Worm (Caenorhabditis elegans) whole organism, late embryonic: ENCODE results near the gene fbxb-98.
"Not testable (repeated sequence)": the region's sequence is repeated elsewhere in the genome, so short reads cannot be mapped to it uniquely, and the experiment has no call there.

Experiments used
- C38D4.7 ChIP-seq: fragments of 200-800 bp; sonication (Bioruptor generic); optimal IDR thresholded peaks from 2 replicates; lab custom pipeline; 2018; ENCODE audit warnings: mild to moderate bottlenecking, missing genetic modification characterization, moderate library complexity, missing compliant biosample characterization
- K02D7.2 ChIP-seq: sonication (generic microtip); optimal IDR thresholded peaks from 2 replicates; lab custom pipeline; 2017; ENCODE audit warnings: mild to moderate bottlenecking, missing genetic modification characterization, missing compliant biosample characterization
- ahr-1 ChIP-seq: sonication (generic microtip); optimal IDR thresholded peaks from 2 replicates; lab custom pipeline; 2016; ENCODE audit warnings: missing genetic modification characterization, missing compliant biosample characterization
- ama-1 ChIP-seq: fragments of 150-350 bp; optimal IDR thresholded peaks from 2 replicates; lab custom pipeline; 2014
- ceh-2 ChIP-seq: sonication (generic microtip); optimal IDR thresholded peaks from 2 replicates; lab custom pipeline; 2016; ENCODE audit warnings: missing genotype, missing genetic modification characterization, missing compliant biosample characterization
- ceh-22 ChIP-seq: sonication (generic microtip); optimal IDR thresholded peaks from 2 replicates; lab custom pipeline; 2017; ENCODE audit warnings: missing biosample characterization, missing genetic modification characterization
- ceh-24 ChIP-seq: sonication (generic microtip); optimal IDR thresholded peaks from 2 replicates; lab custom pipeline; 2016; ENCODE audit warnings: mild to moderate bottlenecking, missing genetic modification characterization, missing compliant biosample characterization
- ceh-34 ChIP-seq: sonication (generic microtip); optimal IDR thresholded peaks from 2 replicates; lab custom pipeline; 2016; ENCODE audit warnings: mild to moderate bottlenecking, missing genetic modification characterization, missing compliant biosample characterization
- ceh-9 ChIP-seq: sonication (generic microtip); optimal IDR thresholded peaks from 2 replicates; lab custom pipeline; 2016; ENCODE audit warnings: mild to moderate bottlenecking, missing genetic modification characterization, inconsistent platforms, missing compliant biosample characterization
- dmd-4 ChIP-seq: sonication (generic microtip); optimal IDR thresholded peaks from 2 replicates; lab custom pipeline; 2016; ENCODE audit warnings: borderline replicate concordance, missing genetic modification characterization, missing compliant biosample characterization
- elt-2 ChIP-seq: sonication (generic microtip); optimal IDR thresholded peaks from 2 replicates; lab custom pipeline; 2016; ENCODE audit warnings: missing genetic modification reagents, missing genetic modification characterization, missing compliant biosample characterization
- elt-4 ChIP-seq: sonication (generic microtip); optimal IDR thresholded peaks from 2 replicates; lab custom pipeline; 2016; ENCODE audit warnings: missing genetic modification characterization, missing compliant biosample characterization
- ets-4 ChIP-seq: sonication (generic microtip); optimal IDR thresholded peaks from 2 replicates; lab custom pipeline; 2016; ENCODE audit warnings: missing genetic modification characterization, missing compliant biosample characterization
- fax-1 ChIP-seq: sonication (generic microtip); optimal IDR thresholded peaks from 2 replicates; lab custom pipeline; 2016; ENCODE audit warnings: missing genotype, missing genetic modification characterization, missing compliant biosample characterization
- hlh-6 ChIP-seq: sonication (generic microtip); optimal IDR thresholded peaks from 2 replicates; lab custom pipeline; 2016; ENCODE audit warnings: missing genotype, missing genetic modification characterization, missing compliant biosample characterization
- hlh-8 ChIP-seq: sonication (generic microtip); optimal IDR thresholded peaks from 2 replicates; lab custom pipeline; 2016; ENCODE audit warnings: missing genotype, missing genetic modification characterization, missing compliant biosample characterization
- lim-6 ChIP-seq: sonication (generic microtip); optimal IDR thresholded peaks from 2 replicates; lab custom pipeline; 2016; ENCODE audit warnings: missing genetic modification characterization, missing compliant biosample characterization
- madf-2 ChIP-seq: sonication (generic microtip); optimal IDR thresholded peaks from 2 replicates; lab custom pipeline; 2017; ENCODE audit warnings: missing genetic modification characterization, missing compliant biosample characterization
- nfya-1 ChIP-seq: sonication (generic microtip); optimal IDR thresholded peaks from 2 replicates; lab custom pipeline; 2017; ENCODE audit warnings: missing genetic modification characterization, mild to moderate bottlenecking, missing compliant biosample characterization, antibody characterized with exemption, moderate library complexity
- nhr-232 ChIP-seq: sonication (generic microtip); optimal IDR thresholded peaks from 2 replicates; lab custom pipeline; 2016; ENCODE audit warnings: missing genetic modification characterization, missing compliant biosample characterization
- npax-4 ChIP-seq: sonication (generic microtip); optimal IDR thresholded peaks from 2 replicates; lab custom pipeline; 2016; ENCODE audit warnings: missing genetic modification characterization, missing compliant biosample characterization
- pax-1 ChIP-seq: fragments of 150-350 bp; optimal IDR thresholded peaks from 2 replicates; lab custom pipeline; 2014; ENCODE audit warnings: missing biosample characterization, missing genetic modification characterization
- pqm-1 ChIP-seq: sonication (generic microtip); optimal IDR thresholded peaks from 2 replicates; lab custom pipeline; 2016; ENCODE audit warnings: missing genetic modification characterization, missing compliant biosample characterization
- pros-1 ChIP-seq: fragments of 150-350 bp; optimal IDR thresholded peaks from 2 replicates; lab custom pipeline; 2014; ENCODE audit warnings: missing biosample characterization, missing genetic modification reagents, missing genetic modification characterization
- ref-2 ChIP-seq: sonication (generic microtip); optimal IDR thresholded peaks from 2 replicates; lab custom pipeline; 2016; ENCODE audit warnings: missing genetic modification characterization, missing compliant biosample characterization
- sdc-2 ChIP-seq: sonication (generic microtip); optimal IDR thresholded peaks from 2 replicates; lab custom pipeline; 2016; ENCODE audit warnings: missing genotype, missing genetic modification characterization, missing compliant biosample characterization
- sox-2 ChIP-seq: fragments of 200-800 bp; sonication (Bioruptor generic); IDR thresholded peaks from 2 replicates; pipeline ENCODE4 v1.3.6; 2022; ENCODE audit warnings: missing genetic modification reagents, missing genetic modification characterization, missing compliant biosample characterization
- tbx-7 ChIP-seq: sonication (generic microtip); optimal IDR thresholded peaks from 2 replicates; lab custom pipeline; 2016; ENCODE audit warnings: missing genotype, missing genetic modification characterization, missing compliant biosample characterization
- ttx-3 ChIP-seq: sonication (generic microtip); optimal IDR thresholded peaks from 2 replicates; lab custom pipeline; 2016; ENCODE audit warnings: missing genetic modification reagents, missing genetic modification characterization, missing compliant biosample characterization
- unc-3 ChIP-seq, 2 experiments: fragments of 200-800 bp in 1 of 2; sonication (Bioruptor generic) in 1 of 2; sonication (generic microtip) in 1 of 2; conservative IDR thresholded peaks in 1 of 2; optimal IDR thresholded peaks in 1 of 2; 2 replicates each; pipeline versions ENCODE4 v1.3.6 to Lab custom; 2016 to 2022; ENCODE audit warnings: missing compliant biosample characterization in 2 of 2, missing genetic modification characterization in 2 of 2, missing genetic modification reagents in 1 of 2
- unc-55 ChIP-seq: sonication (generic microtip); optimal IDR thresholded peaks from 2 replicates; lab custom pipeline; 2017; ENCODE audit warnings: missing biosample characterization, missing genetic modification reagents, missing genetic modification characterization
- unc-86 ChIP-seq: sonication (generic microtip); optimal IDR thresholded peaks from 2 replicates; lab custom pipeline; 2016; ENCODE audit warnings: missing genetic modification characterization, missing compliant biosample characterization
- zip-5 ChIP-seq: sonication (generic microtip); optimal IDR thresholded peaks from 2 replicates; lab custom pipeline; 2016; ENCODE audit warnings: missing genetic modification characterization, missing compliant biosample characterization
- ztf-16 ChIP-seq: sonication (generic microtip); optimal IDR thresholded peaks from 2 replicates; lab custom pipeline; 2017; ENCODE audit warnings: missing genetic modification characterization, missing compliant biosample characterization

The fbxb-98 gene

DNA sequence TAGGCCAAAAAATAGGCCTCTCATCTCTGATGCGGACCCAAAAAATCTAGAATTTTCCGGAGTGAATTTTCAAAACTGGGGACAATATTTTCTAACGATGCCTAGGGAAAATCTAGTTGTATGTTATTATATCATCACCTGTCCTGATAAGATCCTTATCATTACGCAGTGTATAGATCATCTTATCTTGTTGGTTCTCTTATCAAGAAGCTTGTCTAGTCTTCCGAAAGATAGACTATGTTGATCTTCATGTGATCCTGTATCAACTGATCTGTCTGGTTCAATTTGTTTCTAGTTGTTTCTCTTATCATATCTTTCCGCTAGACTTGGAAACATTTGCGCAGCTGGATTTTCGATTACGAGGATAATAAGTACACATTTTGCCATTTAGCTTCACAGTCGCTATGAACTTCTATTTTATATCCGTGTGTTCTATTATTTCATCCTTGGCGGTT lies 11.6 kb upstream of the fbxb-98 start, which contains the start of gene C52E2.3:
C52E2.3 (plus strand) TSS at position 405 of the 455 bp plus-strand sequence.
- TF ChIP-seq ceh-22 (tag; lab: Kevin White, UChicago) (no peak), ttx-3 (tag; lab: Kevin White, UChicago) (no peak), ztf-16 (tag; lab: Kevin White, UChicago) (no peak), elt-2 (tag; lab: Kevin White, UChicago) (peak; percentile 89)

DNA sequence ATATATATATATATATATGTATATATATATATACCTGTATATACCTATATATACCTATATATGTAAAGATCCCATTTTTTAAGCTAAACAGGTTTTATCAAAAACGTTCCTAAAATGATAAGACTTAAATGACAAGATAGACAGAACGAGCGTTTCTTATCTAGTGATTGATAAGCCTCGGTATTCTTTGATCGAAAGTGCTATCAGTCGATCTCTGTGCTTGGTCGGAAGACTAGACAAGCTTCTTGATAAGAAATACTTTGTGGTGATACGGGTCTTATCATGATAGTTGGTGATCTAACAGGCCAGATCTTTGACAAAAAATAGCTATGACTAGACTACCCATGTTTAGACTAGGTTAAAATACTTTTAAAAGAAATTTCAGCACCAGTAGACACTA lies 10.7 kb upstream of the fbxb-98 start:
- TF ChIP-seq unc-55 (GFP tag; lab: Kevin White, UChicago) (no peak), lim-6 (tag; lab: Kevin White, UChicago) (no peak), sdc-2 (tag; lab: Kevin White, UChicago) (no peak), ceh-2 (tag; lab: Kevin White, UChicago) (no peak), pqm-1 (tag; lab: Kevin White, UChicago) (peak; percentile 79), ets-4 (no peak), unc-3 (GFP tag; conservative IDR thresholded peaks at IDR 0.05; lab: Robert Waterston, UW) (no peak), unc-3 (tag; optimal IDR thresholded peaks at IDR 0.05; lab: Kevin White, UChicago) (no peak), ttx-3 (tag; lab: Kevin White, UChicago) (no peak), tbx-7 (tag; lab: Kevin White, UChicago) (no peak), elt-2 (tag; lab: Kevin White, UChicago) (peak; percentile 99), hlh-6 (no peak), ceh-34 (no peak)
- TF ChIP-seq, all 69 proteins: peak for 2

DNA sequence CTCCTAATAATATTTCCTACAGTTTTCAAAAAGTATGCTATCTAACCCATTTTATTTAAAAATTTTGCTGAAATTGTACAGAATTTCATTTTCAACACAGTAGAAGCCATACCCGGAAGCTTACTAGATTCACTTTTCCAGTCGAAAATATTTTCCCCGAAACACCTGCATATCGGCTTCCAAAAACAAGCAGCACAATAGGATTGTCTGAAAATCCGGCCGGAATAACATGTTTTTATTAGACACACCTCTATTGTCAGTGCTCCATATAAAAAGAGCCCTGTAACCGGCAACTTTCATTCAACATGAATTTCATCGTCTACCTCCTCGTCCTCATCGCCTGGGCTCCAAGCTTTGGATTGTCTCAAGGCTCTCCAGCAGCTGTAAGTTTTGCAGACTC lies 9.9 kb upstream of the fbxb-98 start, which contains the start of gene C52E2.2:
C52E2.2 (plus strand) TSS at position 301 of the 400 bp plus-strand sequence.
- no peak for TF ChIP-seq ceh-24 (tag; lab: Kevin White, UChicago)
- TF ChIP-seq pax-1 = no peak
- TF ChIP-seq K02D7.2 (tag; lab: Kevin White, UChicago) = no peak
- TF ChIP-seq unc-86 (tag; lab: Kevin White, UChicago) = no peak
- no peak for TF ChIP-seq C38D4.7 (GFP tag; lab: Kevin White, UChicago)
- no peak for TF ChIP-seq nhr-232
- TF ChIP-seq nfya-1 (tag; lab: Kevin White, UChicago) = no peak
- TF ChIP-seq pros-1 (tag; lab: Kevin White, UChicago) = no peak
- TF ChIP-seq fax-1 (tag; lab: Kevin White, UChicago) = no peak
- TF ChIP-seq madf-2 (tag; lab: Kevin White, UChicago) = no peak
- TF ChIP-seq elt-4 (tag; lab: Kevin White, UChicago) = no peak
- no peak for TF ChIP-seq ttx-3 (tag; lab: Kevin White, UChicago)
- no peak for TF ChIP-seq hlh-8 (tag; lab: Kevin White, UChicago)
- TF ChIP-seq dmd-4 (tag; lab: Kevin White, UChicago) = no peak
- no peak for TF ChIP-seq ahr-1 (tag; lab: Kevin White, UChicago)
- no peak for TF ChIP-seq ref-2 (tag; lab: Kevin White, UChicago)
- no peak for TF ChIP-seq ceh-9 (tag; lab: Kevin White, UChicago)
- TF ChIP-seq zip-5 (tag; lab: Kevin White, UChicago) = no peak
- no peak for TF ChIP-seq unc-3 (GFP tag; conservative IDR thresholded peaks at IDR 0.05; lab: Robert Waterston, UW)
- TF ChIP-seq unc-3 (tag; optimal IDR thresholded peaks at IDR 0.05; lab: Kevin White, UChicago) = no peak

DNA sequence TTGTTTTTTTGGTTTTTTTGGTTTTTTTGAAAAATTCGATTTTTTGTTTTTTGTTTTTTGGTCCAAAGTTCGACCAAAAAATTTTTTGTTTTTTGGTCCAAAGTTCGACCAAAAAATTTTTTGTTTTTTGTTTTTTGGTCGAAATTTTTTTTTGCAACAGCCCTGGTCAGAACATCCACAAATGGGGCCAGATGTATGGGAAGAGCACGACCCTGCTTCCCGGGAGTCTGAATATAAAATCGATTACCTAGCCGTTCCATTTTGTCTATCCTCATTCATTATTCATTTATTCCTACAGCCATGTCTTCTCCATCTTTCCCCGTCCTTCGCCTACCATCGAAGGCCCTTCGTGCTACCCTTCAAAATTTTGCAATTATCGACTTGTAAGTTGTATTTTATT lies 8.3 kb upstream of the fbxb-98 start, which contains the start of gene fbxb-95:
fbxb-95 (plus strand) TSS at position 301 of the 400 bp plus-strand sequence.
- TF ChIP-seq ama-1 (lab: Kevin White, UChicago); lim-6 (tag; lab: Kevin White, UChicago); npax-4 (tag; lab: Kevin White, UChicago): not testable (repeated sequence)

DNA sequence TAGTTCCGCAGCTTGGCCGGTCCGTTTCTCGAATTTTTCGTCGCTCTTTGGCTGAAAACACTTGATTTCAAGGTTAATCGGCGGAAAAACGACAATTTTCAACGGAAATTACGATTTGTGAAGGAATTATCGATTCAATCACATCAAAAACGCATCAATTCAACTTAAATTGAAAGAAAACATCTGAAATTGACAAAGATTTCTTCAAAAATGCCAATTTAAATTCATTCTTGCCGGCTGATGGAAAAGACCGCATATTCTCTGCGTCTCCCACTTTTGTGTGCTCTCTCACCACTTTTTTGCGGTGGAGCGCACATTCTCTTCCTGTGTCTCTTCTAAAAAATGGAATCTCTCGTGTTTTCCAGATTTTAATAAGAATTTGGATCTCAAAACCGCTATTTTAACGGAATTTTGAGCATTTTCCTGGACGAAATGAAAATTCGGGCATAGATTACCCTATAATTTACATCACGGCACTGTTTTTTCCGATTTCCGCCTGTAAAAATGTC lies 1.1 kb upstream of the fbxb-98 start, which contains the start of gene C16C4.18:
C16C4.18 (minus strand) TSS at position 51 of the 509 bp plus-strand sequence.
- not testable (repeated sequence) for TF ChIP-seq ahr-1 (tag; lab: Kevin White, UChicago); C38D4.7 (GFP tag; lab: Kevin White, UChicago); sox-2 (GFP tag; lab: Robert Waterston, UW)
- TF ChIP-seq, all 69 proteins: peak for 0; not testable (repeated sequence) for 69
